Worm (Caenorhabditis elegans) whole organism, late embryonic: ENCODE results near the gene R160.13.

ENCODE experiments used
- hlh-13 ChIP-seq: fragments of 200-800 bp; sonication (Bioruptor generic); optimal IDR thresholded peaks from 2 replicates; lab custom pipeline; 2018; ENCODE audit warnings: mild to moderate bottlenecking, missing genetic modification characterization, missing compliant biosample characterization
- hlh-15 ChIP-seq: sonication (generic microtip); optimal IDR thresholded peaks from 2 replicates; lab custom pipeline; 2016; ENCODE audit warnings: missing genetic modification characterization, missing compliant biosample characterization
- hlh-6 ChIP-seq: sonication (generic microtip); optimal IDR thresholded peaks from 2 replicates; lab custom pipeline; 2016; ENCODE audit warnings: missing genotype, missing genetic modification characterization, missing compliant biosample characterization
- hlh-8 ChIP-seq: sonication (generic microtip); optimal IDR thresholded peaks from 2 replicates; lab custom pipeline; 2016; ENCODE audit warnings: missing genotype, missing genetic modification characterization, missing compliant biosample characterization
- lin-11 ChIP-seq: fragments of 200-800 bp; sonication (Bioruptor generic); optimal IDR thresholded peaks from 2 replicates; lab custom pipeline; 2018; ENCODE audit warnings: mild to moderate bottlenecking, missing genetic modification characterization, missing compliant biosample characterization
- nfya-1 ChIP-seq: sonication (generic microtip); optimal IDR thresholded peaks from 2 replicates; lab custom pipeline; 2017; ENCODE audit warnings: missing genetic modification characterization, mild to moderate bottlenecking, missing compliant biosample characterization, antibody characterized with exemption, moderate library complexity
- nhr-11 ChIP-seq: fragments of 150-350 bp; optimal IDR thresholded peaks from 2 replicates; lab custom pipeline; 2014; ENCODE audit warnings: missing biosample characterization, missing genetic modification characterization
- pat-9 ChIP-seq: fragments of 200-800 bp; sonication (Bioruptor generic); optimal IDR thresholded peaks from 2 replicates; lab custom pipeline; 2018; ENCODE audit warnings: mild to moderate bottlenecking, missing genetic modification characterization, moderate library complexity, missing compliant biosample characterization
- pqm-1 ChIP-seq: sonication (generic microtip); optimal IDR thresholded peaks from 2 replicates; lab custom pipeline; 2016; ENCODE audit warnings: missing genetic modification characterization, missing compliant biosample characterization
- sox-2 ChIP-seq: fragments of 200-800 bp; sonication (Bioruptor generic); IDR thresholded peaks from 2 replicates; pipeline ENCODE4 v1.3.6; 2022; ENCODE audit warnings: missing genetic modification reagents, missing genetic modification characterization, missing compliant biosample characterization
- unc-42 ChIP-seq: sonication (generic microtip); optimal IDR thresholded peaks from 2 replicates; lab custom pipeline; 2016; ENCODE audit warnings: missing genotype, missing genetic modification characterization, missing compliant biosample characterization

ce11 chrX:4373123-4373522 is 1.8 kb upstream of the R160.13 start, which contains the start of gene R160.6:
- TF ChIP-seq nfya-1 (no peak), hlh-8 (tag; lab: Kevin White, UChicago) (no peak), hlh-15 (tag; lab: Kevin White, UChicago) (no peak), unc-42 (no peak), lin-11 (tag; lab: Kevin White, UChicago) (no peak), nhr-11 (tag; lab: Kevin White, UChicago) (no peak), pat-9 (tag; lab: Kevin White, UChicago) (no peak), pqm-1 (tag; lab: Kevin White, UChicago) (no peak), hlh-6 (tag; lab: Kevin White, UChicago) (no peak), sox-2 (GFP tag; lab: Robert Waterston, UW) (no peak), hlh-13 (GFP tag; lab: Kevin White, UChicago) (no peak)
